Fruit fly (Drosophila melanogaster) whole organism, pupa: ENCODE measurements around the gene swa.
"Not testable (repeated sequence)": the region's sequence is repeated elsewhere in the genome, so short reads cannot be mapped to it uniquely, and the experiment has no call there.

Experiments
- CG10348 ChIP-seq: fragments of 200-800 bp; sonication (Bioruptor generic); IDR thresholded peaks from 2 replicates; pipeline ENCODE4 v1.3.6; 2022; ENCODE audit warnings: missing biosample characterization, missing genetic modification characterization
- CG12605 ChIP-seq: fragments of 200-800 bp; sonication (Bioruptor generic); IDR thresholded peaks from 2 replicates; pipeline ENCODE4 v1.3.6; 2022; ENCODE audit warnings: missing biosample characterization, missing genetic modification characterization
- CG13204 ChIP-seq: fragments of 200-800 bp; sonication (Bioruptor generic); optimal IDR thresholded peaks from 2 replicates; lab custom pipeline; 2018; ENCODE audit warnings: missing biosample characterization, mild to moderate bottlenecking, missing genetic modification characterization, moderate library complexity
- CG14655 ChIP-seq: fragments of 200-800 bp; sonication (Bioruptor generic); optimal IDR thresholded peaks from 3 replicates; lab custom pipeline; 2017; ENCODE audit warnings: mild to moderate bottlenecking, missing biosample characterization, missing genetic modification reagents, missing genetic modification characterization
- CG15710 ChIP-seq: fragments of 200-800 bp; sonication (Bioruptor generic); optimal IDR thresholded peaks from 2 replicates; lab custom pipeline; 2018; ENCODE audit warnings: missing biosample characterization, mild to moderate bottlenecking, missing genetic modification characterization, moderate library complexity
- CG17806 ChIP-seq: fragments of 200-800 bp; sonication (Bioruptor generic); optimal IDR thresholded peaks from 2 replicates; lab custom pipeline; 2018; ENCODE audit warnings: missing biosample characterization, mild to moderate bottlenecking, missing genetic modification characterization, moderate library complexity
- CG32121 ChIP-seq: fragments of 200-800 bp; sonication (Bioruptor generic); IDR thresholded peaks from 2 replicates; pipeline ENCODE4 v1.3.6; 2022; ENCODE audit warnings: missing biosample characterization, missing genetic modification characterization
- CG34367 ChIP-seq: fragments of 200-800 bp; sonication (Bioruptor generic); optimal IDR thresholded peaks from 2 replicates; lab custom pipeline; 2018; ENCODE audit warnings: missing biosample characterization, mild to moderate bottlenecking, missing genetic modification characterization
- CG4496 ChIP-seq: fragments of 200-800 bp; sonication (Bioruptor generic); IDR thresholded peaks from 3 replicates; pipeline ENCODE4 v1.3.6; 2022; ENCODE audit warnings: missing biosample characterization, missing genetic modification characterization
- CG8159 ChIP-seq: fragments of 200-800 bp; sonication (Bioruptor generic); optimal IDR thresholded peaks from 3 replicates; lab custom pipeline; 2018; ENCODE audit warnings: missing biosample characterization, mild to moderate bottlenecking, missing genetic modification characterization, moderate library complexity
- CG8301 ChIP-seq: fragments of 200-800 bp; sonication (Bioruptor generic); optimal IDR thresholded peaks from 2 replicates; lab custom pipeline; 2018; ENCODE audit warnings: missing biosample characterization, mild to moderate bottlenecking, missing genetic modification characterization
- CG9948 ChIP-seq: fragments of 200-800 bp; sonication (Bioruptor generic); optimal IDR thresholded peaks from 2 replicates; lab custom pipeline; 2018; ENCODE audit warnings: missing biosample characterization, mild to moderate bottlenecking, missing genetic modification characterization, moderate library complexity
- D1 ChIP-seq: fragments of 200-800 bp; sonication (Bioruptor generic); optimal IDR thresholded peaks from 2 replicates; lab custom pipeline; 2018; ENCODE audit warnings: missing biosample characterization, mild to moderate bottlenecking, missing genetic modification characterization, moderate library complexity
- EcR ChIP-seq: fragments of 200-800 bp; sonication (Bioruptor generic); optimal IDR thresholded peaks from 3 replicates; lab custom pipeline; 2019; ENCODE audit warnings: missing biosample characterization, missing genetic modification characterization, mild to moderate bottlenecking, moderate library complexity, missing genetic modification reagents
- Ets98B ChIP-seq: fragments of 200-800 bp; sonication (Bioruptor generic); IDR thresholded peaks from 2 replicates; pipeline ENCODE4 v1.3.6; 2022; ENCODE audit warnings: missing biosample characterization, missing genetic modification characterization
- Pif1A ChIP-seq: fragments of 200-800 bp; sonication (Bioruptor generic); optimal IDR thresholded peaks from 3 replicates; lab custom pipeline; 2016; ENCODE audit warnings: missing biosample characterization, missing genetic modification characterization
- Pif1B ChIP-seq: fragments of 200-800 bp; sonication (Bioruptor generic); optimal IDR thresholded peaks from 3 replicates; lab custom pipeline; 2016; ENCODE audit warnings: missing biosample characterization, missing genetic modification characterization
- Snoo ChIP-seq: fragments of 200-800 bp; sonication (Bioruptor generic); optimal IDR thresholded peaks from 3 replicates; lab custom pipeline; 2017; ENCODE audit warnings: missing biosample characterization, mild to moderate bottlenecking, missing genetic modification characterization, inconsistent platforms
- fd96Ca ChIP-seq: fragments of 200-800 bp; sonication (Bioruptor generic); IDR thresholded peaks from 3 replicates; pipeline ENCODE4 v1.3.6; 2022; ENCODE audit warnings: missing biosample characterization, missing genetic modification characterization
- gl ChIP-seq: fragments of 200-800 bp; sonication (Bioruptor generic); optimal IDR thresholded peaks from 2 replicates; lab custom pipeline; 2018; ENCODE audit warnings: missing biosample characterization, mild to moderate bottlenecking, missing genetic modification characterization
- rn ChIP-seq: fragments of 200-800 bp; sonication (Bioruptor generic); IDR thresholded peaks from 2 replicates; pipeline ENCODE4 v1.3.6; 2022; ENCODE audit warnings: missing biosample characterization, missing genetic modification characterization

Gene swa

DNA sequence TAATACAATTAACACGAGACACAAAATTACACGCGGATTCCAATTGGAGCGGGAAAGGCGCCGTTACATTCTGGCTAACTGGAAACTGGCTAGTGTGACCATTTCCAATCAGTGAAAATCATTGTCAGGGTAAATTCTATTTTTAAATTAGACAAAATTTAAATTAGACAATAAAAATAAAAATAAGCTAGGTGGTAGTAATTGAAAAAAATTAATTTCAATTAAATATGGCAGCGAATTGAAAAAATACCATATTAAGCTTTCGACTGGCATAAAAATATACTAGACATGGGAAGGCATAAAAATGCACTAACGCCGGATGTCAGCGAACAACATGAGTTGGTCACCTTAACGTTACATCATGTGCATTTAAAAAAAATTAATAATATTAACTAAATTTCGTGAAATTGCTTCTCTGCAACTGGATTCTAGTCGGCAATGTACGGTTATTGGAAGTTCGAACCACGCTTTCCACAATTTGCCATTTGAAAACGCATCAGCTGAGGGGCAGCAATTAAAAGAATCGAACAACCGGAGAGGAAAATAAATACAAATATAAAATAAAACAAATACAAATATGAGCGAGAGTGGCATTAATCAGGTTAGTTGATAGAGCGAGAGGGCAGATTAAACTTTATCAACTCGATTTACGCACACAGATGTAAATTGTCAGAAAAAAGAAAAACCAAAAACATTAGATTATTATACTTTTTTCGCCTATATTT lies at the start of gene swa, which contains the start of gene Marf:
swa (minus strand) TSS at position 77 of the 725 bp plus-strand sequence.
Marf (plus strand) TSS at position 318 of the 725 bp plus-strand sequence.
- TF ChIP-seq Ets98B (no peak), Snoo (no peak), CG12605 (no peak), CG34367 (tag; lab: Kevin White, UChicago) (no peak), CG4496 (GFP tag; lab: Robert Waterston, UW) (no peak), fd96Ca (GFP tag; lab: Robert Waterston, UW) (no peak)

DNA sequence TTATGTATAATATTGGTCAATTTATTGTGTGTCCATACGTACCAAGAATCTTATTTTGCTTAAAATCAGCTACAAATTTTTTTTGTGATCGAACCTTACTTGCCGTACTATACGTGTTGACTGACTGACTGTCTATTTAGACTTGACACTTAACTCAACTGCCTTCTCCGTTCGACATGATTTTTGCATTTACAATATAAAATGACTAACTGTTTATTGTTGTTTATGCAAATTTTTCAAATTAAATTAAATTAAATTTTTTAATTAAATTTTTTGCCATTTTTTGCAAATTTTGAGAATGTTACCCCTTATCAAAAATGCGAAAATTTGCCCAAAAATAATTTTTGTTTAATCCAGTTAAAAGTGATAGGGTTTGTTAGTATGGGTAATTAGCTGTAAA lies 34.5 kb upstream of the swa start, which contains the start of gene CG33669:
CG33669 (minus strand) TSS at position 101 of the 400 bp plus-strand sequence.
- not testable (repeated sequence) for TF ChIP-seq gl (tag; lab: Kevin White, UChicago); rn; D1

DNA sequence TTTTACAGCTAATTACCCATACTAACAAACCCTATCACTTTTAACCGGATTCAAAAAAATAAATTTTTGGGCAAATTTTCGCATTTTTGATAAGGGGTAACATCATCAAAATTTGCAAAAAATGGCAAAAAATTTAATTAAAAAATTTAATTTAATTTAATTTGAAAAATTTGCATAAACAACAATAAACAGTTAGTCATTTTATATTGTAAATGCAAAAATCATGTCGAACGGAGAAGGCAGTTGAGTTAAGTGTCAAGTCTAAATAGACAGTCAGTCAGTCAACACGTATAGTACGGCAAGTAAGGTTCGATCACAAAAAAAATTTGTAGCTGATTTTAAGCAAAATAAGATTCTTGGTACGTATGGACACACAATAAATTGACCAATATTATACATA lies 18.4 kb upstream of the swa start, which contains the start of gene CG33664:
CG33664 (plus strand) TSS at position 301 of the 400 bp plus-strand sequence.
- not testable (repeated sequence) for TF ChIP-seq Snoo; CG34367 (tag; lab: Kevin White, UChicago); CG13204

DNA sequence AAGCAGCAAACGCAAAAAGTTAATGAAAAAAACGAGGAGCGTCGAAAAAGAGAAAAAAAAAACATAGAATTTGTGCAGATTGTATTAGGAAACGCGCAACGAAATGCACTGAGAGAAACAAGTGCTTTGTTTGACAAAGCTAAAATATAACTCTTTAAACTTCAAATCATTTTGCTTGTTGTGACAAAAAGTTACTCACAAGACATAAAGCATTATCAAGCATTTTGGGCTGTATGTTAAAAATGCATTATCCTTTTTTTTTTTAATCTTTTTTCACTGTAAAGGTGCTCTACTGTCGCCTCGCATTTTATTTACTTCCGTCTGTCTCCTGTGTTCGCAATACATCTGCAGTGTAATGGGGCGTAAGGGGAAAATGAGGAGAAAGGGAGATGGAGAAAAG lies 11.2 kb upstream of the swa start:
- TF ChIP-seq CG13204 (no peak), CG8159 (tag; lab: Kevin White, UChicago) (peak; percentile 12)

DNA sequence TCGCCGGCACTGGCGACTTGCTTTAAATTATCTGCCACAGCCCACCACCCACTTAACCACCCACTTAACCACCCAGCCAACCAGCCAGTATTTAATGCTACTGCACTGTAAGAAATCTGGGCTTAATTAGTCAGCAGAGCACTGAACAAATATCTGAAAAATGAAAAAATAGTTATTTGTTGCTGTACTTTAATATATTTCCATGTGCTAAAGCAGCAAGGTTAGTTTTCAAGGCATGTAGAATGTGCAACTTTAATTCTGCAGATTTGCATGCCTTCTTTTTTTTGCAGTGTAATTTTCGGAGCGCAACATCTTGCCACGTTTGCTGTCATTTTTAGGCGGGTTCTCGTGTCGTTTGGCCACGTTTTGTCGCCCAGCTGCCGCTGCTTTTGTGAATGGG lies 10.1 kb upstream of the swa start:
- TF ChIP-seq fd96Ca (GFP tag; lab: Robert Waterston, UW) (peak; percentile 30; the same call in 1 of the 3 replicates), CG8159 (tag; lab: Kevin White, UChicago) (peak; percentile 14), D1 (no peak), EcR (no peak)

DNA sequence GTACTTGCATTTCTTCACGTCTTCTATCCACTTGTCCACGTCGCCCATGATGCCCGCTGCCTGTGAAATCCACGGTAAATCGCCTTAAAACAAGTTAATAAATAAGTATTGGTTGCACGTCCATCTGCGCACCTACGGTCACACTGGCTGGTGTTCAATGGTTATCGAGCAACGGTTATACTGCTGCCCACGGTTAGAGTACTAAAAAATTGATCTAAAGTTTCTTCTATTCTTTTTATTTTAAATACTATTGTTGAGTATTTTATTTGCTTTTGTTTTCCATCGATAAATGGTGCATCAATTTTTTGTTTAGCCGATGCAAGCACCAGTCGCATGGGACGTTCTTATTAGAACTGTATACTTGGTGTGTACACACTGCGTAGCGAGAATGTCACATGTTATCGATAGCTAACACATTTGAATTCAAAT lies 7.3 kb upstream of the swa start, which contains the start of gene PpV:
PpV (minus strand) TSS at position 147 of the 429 bp plus-strand sequence.
- TF ChIP-seq CG15710: peak; percentile 32
- no peak for TF ChIP-seq CG4496 (GFP tag; lab: Robert Waterston, UW)
- TF ChIP-seq CG34367 (tag; lab: Kevin White, UChicago): peak; percentile 13
- no peak for TF ChIP-seq CG12605

DNA sequence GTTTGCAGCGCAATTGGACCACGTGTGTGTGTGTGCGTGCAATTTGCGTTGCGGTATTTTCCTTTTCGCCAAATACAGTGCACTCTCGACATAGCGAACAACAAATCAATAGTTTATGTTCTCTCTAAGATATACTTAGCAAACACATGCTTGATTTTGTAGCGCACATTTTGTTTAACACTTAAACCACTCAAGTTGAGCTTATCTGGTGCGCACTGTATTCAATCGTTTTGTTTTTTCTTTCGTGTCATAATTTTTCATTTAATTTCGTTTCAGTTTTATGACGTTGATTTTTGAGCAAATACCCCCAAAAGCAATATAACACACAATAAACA lies 816 bp upstream of the swa start:
- TF ChIP-seq Ets98B: peak; percentile 98
- TF ChIP-seq Snoo: peak; percentile 90
- peak; percentile 65 for TF ChIP-seq CG8159 (tag; lab: Kevin White, UChicago)
- peak; percentile 88 for TF ChIP-seq CG8301 (tag; lab: Kevin White, UChicago)
- TF ChIP-seq CG34367 (tag; lab: Kevin White, UChicago): peak; percentile 71
- peak; percentile 98 for TF ChIP-seq CG4496 (GFP tag; lab: Robert Waterston, UW)
- TF ChIP-seq Pif1A (GFP tag; lab: Kevin White, UChicago): peak; percentile 85
- TF ChIP-seq CG9948 (tag; lab: Kevin White, UChicago): peak; percentile 67
- TF ChIP-seq rn: peak; percentile 88
- no peak for TF ChIP-seq EcR
- no peak for TF ChIP-seq CG13204
- no peak for TF ChIP-seq D1
- peak; percentile 79 for TF ChIP-seq CG15710
- TF ChIP-seq CG12605: peak; percentile 92
- TF ChIP-seq CG10348 (GFP tag; lab: Robert Waterston, UW): peak; percentile 80
- TF ChIP-seq fd96Ca (GFP tag; lab: Robert Waterston, UW): peak; percentile 97
- TF ChIP-seq CG32121 (GFP tag; lab: Robert Waterston, UW): peak; percentile 97
- peak; percentile 86 for TF ChIP-seq CG14655 (GFP tag; lab: Kevin White, UChicago)
- TF ChIP-seq gl (tag; lab: Kevin White, UChicago): peak; percentile 51
- TF ChIP-seq CG17806 (tag; lab: Kevin White, UChicago): peak; percentile 69
- TF ChIP-seq Pif1B (GFP tag; lab: Kevin White, UChicago): peak; percentile 81

DNA sequence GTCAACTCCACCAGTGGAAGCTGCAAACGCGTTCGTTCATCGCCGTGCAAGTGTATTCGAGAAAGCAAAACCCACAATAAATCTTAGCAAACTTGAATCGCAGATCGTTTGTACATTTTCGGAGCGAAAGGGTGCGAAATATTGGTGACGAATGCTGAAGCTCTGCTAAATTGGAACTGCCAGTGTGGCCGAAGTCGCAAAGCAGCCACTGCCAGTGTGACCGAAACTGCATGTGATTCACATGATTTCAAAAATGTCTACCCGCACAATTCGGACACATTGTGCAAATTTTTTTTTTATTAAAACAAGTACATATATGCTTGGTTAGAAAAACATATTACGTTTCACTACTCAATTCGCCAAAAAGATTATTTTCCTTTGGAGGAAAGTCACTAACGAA lies 4.3 kb downstream of the swa start:
- TF ChIP-seq CG13204 (no peak), CG8159 (tag; lab: Kevin White, UChicago) (no peak), gl (tag; lab: Kevin White, UChicago) (no peak), Ets98B (no peak)
